Fruit fly (Drosophila melanogaster) whole organism, embryonic: Measurements from ENCODE around the gene sob.

Experiments used
- Antp ChIP-seq: fragments of 200-800 bp; sonication (Bioruptor generic); optimal IDR thresholded peaks from 3 replicates; lab custom pipeline; 2016; ENCODE audit warnings: missing biosample characterization, missing genetic modification characterization
- Atf6 ChIP-seq: fragments of 200-800 bp; sonication (Bioruptor generic); IDR thresholded peaks from 2 replicates; pipeline ENCODE4 v1.3.6; 2022; ENCODE audit warnings: missing biosample characterization, missing genetic modification characterization
- CG10267 ChIP-seq: fragments of 200-800 bp; sonication (Bioruptor generic); optimal IDR thresholded peaks from 2 replicates; lab custom pipeline; 2018; ENCODE audit warnings: missing biosample characterization, mild to moderate bottlenecking, missing genetic modification characterization, moderate library complexity
- CG11247 ChIP-seq: fragments of 200-800 bp; sonication (Bioruptor generic); IDR thresholded peaks from 2 replicates; pipeline ENCODE4 v1.3.6; 2022; ENCODE audit warnings: missing biosample characterization, missing genetic modification characterization
- CG11504 ChIP-seq: fragments of 200-800 bp; sonication (Bioruptor generic); optimal IDR thresholded peaks from 3 replicates; lab custom pipeline; 2019; ENCODE audit warnings: missing biosample characterization, mild to moderate bottlenecking, missing genetic modification characterization, moderate library complexity
- CG12155 ChIP-seq: fragments of 200-800 bp; sonication (Bioruptor generic); optimal IDR thresholded peaks from 3 replicates; lab custom pipeline; 2016; ENCODE audit warnings: missing biosample characterization, missing genetic modification characterization
- CG13894 ChIP-seq: fragments of 200-800 bp; sonication (Bioruptor generic); optimal IDR thresholded peaks from 3 replicates; lab custom pipeline; 2018; ENCODE audit warnings: missing biosample characterization, mild to moderate bottlenecking, missing genetic modification characterization, moderate library complexity
- CG14441 ChIP-seq: fragments of 200-800 bp; sonication (Bioruptor generic); IDR thresholded peaks from 2 replicates; pipeline ENCODE4 v1.3.6; 2022; ENCODE audit warnings: missing biosample characterization, missing genetic modification characterization
- CG15269 ChIP-seq: fragments of 200-800 bp; sonication (Bioruptor generic); optimal IDR thresholded peaks from 2 replicates; lab custom pipeline; 2018; ENCODE audit warnings: missing biosample characterization, mild to moderate bottlenecking, missing genetic modification characterization, moderate library complexity
- CG1832 ChIP-seq: fragments of 200-800 bp; sonication (Bioruptor generic); optimal IDR thresholded peaks from 2 replicates; lab custom pipeline; 2017; ENCODE audit warnings: missing biosample characterization, mild to moderate bottlenecking, missing genetic modification characterization, inconsistent platforms
- CG2120 ChIP-seq: fragments of 200-800 bp; sonication (Bioruptor generic); optimal IDR thresholded peaks from 3 replicates; lab custom pipeline; 2016; ENCODE audit warnings: missing biosample characterization, missing genetic modification characterization
- CG2678 ChIP-seq: fragments of 200-800 bp; sonication (Bioruptor generic); optimal IDR thresholded peaks from 3 replicates; lab custom pipeline; 2019; ENCODE audit warnings: missing biosample characterization, mild to moderate bottlenecking, missing genetic modification characterization, moderate library complexity
- CG3163 ChIP-seq: fragments of 200-800 bp; sonication (Bioruptor generic); optimal IDR thresholded peaks from 3 replicates; lab custom pipeline; 2016; ENCODE audit warnings: missing biosample characterization, missing genetic modification characterization
- CG34422 ChIP-seq: fragments of 200-800 bp; sonication (Bioruptor generic); IDR thresholded peaks from 3 replicates; pipeline ENCODE4 v1.3.6; 2022; ENCODE audit warnings: missing biosample characterization, missing genetic modification characterization
- CG4328 ChIP-seq: fragments of 200-800 bp; sonication (Bioruptor generic); optimal IDR thresholded peaks from 3 replicates; lab custom pipeline; 2017; ENCODE audit warnings: missing biosample characterization, missing genetic modification reagents, missing genetic modification characterization
- CG4404 ChIP-seq: fragments of 200-800 bp; sonication (Bioruptor generic); IDR thresholded peaks from 2 replicates; pipeline ENCODE4 v1.3.6; 2022; ENCODE audit warnings: missing biosample characterization, missing genetic modification characterization
- CG4424 ChIP-seq: fragments of 200-800 bp; sonication (Bioruptor generic); optimal IDR thresholded peaks from 3 replicates; lab custom pipeline; 2016; ENCODE audit warnings: missing biosample characterization, missing genetic modification characterization
- CG6683 ChIP-seq: fragments of 200-800 bp; sonication (Bioruptor generic); optimal IDR thresholded peaks from 2 replicates; lab custom pipeline; 2017; ENCODE audit warnings: missing biosample characterization, mild to moderate bottlenecking, missing genetic modification characterization, missing genetic modification reagents
- CG7786 ChIP-seq: fragments of 200-800 bp; sonication (Bioruptor generic); optimal IDR thresholded peaks from 2 replicates; lab custom pipeline; 2016; ENCODE audit warnings: missing biosample characterization, missing genetic modification characterization
- CG9215 ChIP-seq: fragments of 200-800 bp; sonication (Bioruptor generic); IDR thresholded peaks from 2 replicates; pipeline ENCODE4 v1.3.6; 2022; ENCODE audit warnings: missing biosample characterization, missing genetic modification characterization
- CoRest ChIP-seq: fragments of 200-800 bp; sonication (Bioruptor generic); optimal IDR thresholded peaks from 3 replicates; lab custom pipeline; 2018; ENCODE audit warnings: missing biosample characterization, mild to moderate bottlenecking, missing genetic modification characterization, moderate library complexity
- Dbx ChIP-seq: fragments of 200-800 bp; sonication (Bioruptor generic); IDR thresholded peaks from 3 replicates; pipeline ENCODE4 v1.3.6; 2022; ENCODE audit warnings: missing biosample characterization, missing genetic modification characterization
- Drgx ChIP-seq: fragments of 200-800 bp; sonication (Bioruptor generic); IDR thresholded peaks from 2 replicates; pipeline ENCODE4 v1.3.6; 2022; ENCODE audit warnings: missing biosample characterization, missing genetic modification characterization
- Fer3 ChIP-seq: fragments of 200-800 bp; sonication (Bioruptor generic); optimal IDR thresholded peaks from 2 replicates; lab custom pipeline; 2018; ENCODE audit warnings: missing biosample characterization, mild to moderate bottlenecking, missing genetic modification characterization, moderate library complexity
- GATAe ChIP-seq: fragments of 200-800 bp; sonication (Bioruptor generic); conservative IDR thresholded peaks from 2 replicates; pipeline ENCODE4 v1.3.6; 2022; ENCODE audit warnings: missing biosample characterization, missing genetic modification characterization
- Hmx ChIP-seq: fragments of 200-800 bp; sonication (Bioruptor generic); optimal IDR thresholded peaks from 2 replicates; lab custom pipeline; 2016; ENCODE audit warnings: missing biosample characterization, missing genetic modification characterization
- Hr51 ChIP-seq, 2 experiments: fragments of 200-800 bp; sonication (Bioruptor generic); optimal IDR thresholded peaks; 2 replicates in 1 of 2; 3 replicates in 1 of 2; lab custom pipeline; 2016 to 2018; ENCODE audit warnings: missing biosample characterization in 2 of 2, missing genetic modification characterization in 2 of 2, mild to moderate bottlenecking in 1 of 2, moderate library complexity in 1 of 2
- MBD-R2 ChIP-seq: fragments of 200-800 bp; sonication (Bioruptor generic); IDR thresholded peaks from 2 replicates; pipeline ENCODE4 v1.3.6; 2022; ENCODE audit warnings: missing biosample characterization, missing genetic modification characterization
- Meics ChIP-seq: fragments of 200-800 bp; sonication (Bioruptor generic); optimal IDR thresholded peaks from 2 replicates; lab custom pipeline; 2017; ENCODE audit warnings: missing biosample characterization, mild to moderate bottlenecking, missing genetic modification characterization
- Opbp ChIP-seq: fragments of 200-800 bp; sonication (Bioruptor generic); IDR thresholded peaks from 3 replicates; pipeline ENCODE4 v1.3.6; 2022; ENCODE audit warnings: missing biosample characterization, missing genetic modification characterization; ENCODE audit not compliant: partially characterized antibody
- PHDP ChIP-seq: fragments of 200-800 bp; sonication (Bioruptor generic); optimal IDR thresholded peaks from 3 replicates; lab custom pipeline; 2018; ENCODE audit warnings: missing biosample characterization, mild to moderate bottlenecking, missing genetic modification characterization, moderate library complexity
- Rfx ChIP-seq: fragments of 200-800 bp; sonication (Bioruptor generic); IDR thresholded peaks from 2 replicates; pipeline ENCODE4 v1.3.6; 2022; ENCODE audit warnings: missing biosample characterization, missing genetic modification characterization
- Tbp ChIP-seq: fragments of >200 bp; optimal IDR thresholded peaks from 2 replicates; lab custom pipeline; 2018; ENCODE audit warnings: missing biosample characterization, missing genetic modification characterization
- ara ChIP-seq: fragments of 200-800 bp; sonication (Bioruptor generic); IDR thresholded peaks from 2 replicates; pipeline ENCODE4 v1.3.6; 2022; ENCODE audit warnings: missing biosample characterization, missing genetic modification characterization
- dan ChIP-seq: fragments of 200-800 bp; sonication (Bioruptor generic); IDR thresholded peaks from 2 replicates; pipeline ENCODE4 v1.3.6; 2022; ENCODE audit warnings: missing biosample characterization, missing genetic modification characterization
- dmrt11E ChIP-seq: fragments of 200-800 bp; sonication (Bioruptor generic); optimal IDR thresholded peaks from 3 replicates; lab custom pipeline; 2018; ENCODE audit warnings: missing biosample characterization, mild to moderate bottlenecking, missing genetic modification characterization, moderate library complexity
- en ChIP-seq: fragments of 200-800 bp; sonication (Bioruptor generic); optimal IDR thresholded peaks from 2 replicates; lab custom pipeline; 2016; ENCODE audit warnings: missing biosample characterization, missing genetic modification characterization
- gem ChIP-seq: fragments of 200-800 bp; sonication (Bioruptor generic); optimal IDR thresholded peaks from 2 replicates; lab custom pipeline; 2019; ENCODE audit warnings: missing biosample characterization, mild to moderate bottlenecking, missing genetic modification characterization, moderate library complexity
- lbe ChIP-seq: fragments of 200-800 bp; sonication (Bioruptor generic); optimal IDR thresholded peaks from 2 replicates; lab custom pipeline; 2016; ENCODE audit warnings: missing biosample characterization, mild to moderate bottlenecking, missing genetic modification characterization
- lmd ChIP-seq: fragments of 200-800 bp; sonication (Bioruptor generic); IDR thresholded peaks from 2 replicates; pipeline ENCODE4 v1.3.6; 2022; ENCODE audit warnings: missing biosample characterization, missing genetic modification characterization
- odd ChIP-seq: fragments of 200-800 bp; sonication (Bioruptor generic); optimal IDR thresholded peaks from 2 replicates; lab custom pipeline; 2017; ENCODE audit warnings: missing biosample characterization, mild to moderate bottlenecking, missing genetic modification characterization
- pan ChIP-seq, 4 experiments: fragments of >200 bp in 3 of 4; fragments of 200-800 bp in 1 of 4; sonication (Bioruptor generic) in 1 of 4; optimal IDR thresholded peaks in 3 of 4; IDR thresholded peaks in 1 of 4; 2 replicates each; pipeline versions ENCODE4 v1.3.6 to Lab custom; 2017 to 2022; ENCODE audit warnings: missing biosample characterization in 2 of 4, missing genetic modification characterization in 2 of 4, mixed read lengths in 1 of 4
- ranshi ChIP-seq: fragments of 200-800 bp; sonication (Bioruptor generic); IDR thresholded peaks from 2 replicates; pipeline ENCODE4 v1.3.6; 2022; ENCODE audit warnings: missing biosample characterization, missing genetic modification characterization
- scrt ChIP-seq: fragments of 200-800 bp; sonication (Bioruptor generic); optimal IDR thresholded peaks from 2 replicates; lab custom pipeline; 2018; ENCODE audit warnings: missing biosample characterization, mild to moderate bottlenecking, missing genetic modification characterization, moderate library complexity
- seq ChIP-seq: fragments of 200-800 bp; sonication (Bioruptor generic); IDR thresholded peaks from 2 replicates; pipeline ENCODE4 v1.3.6; 2022; ENCODE audit warnings: missing biosample characterization, missing genetic modification characterization
- toy ChIP-seq: fragments of 200-800 bp; sonication (Bioruptor generic); IDR thresholded peaks from 2 replicates; pipeline ENCODE4 v1.3.6; 2022; ENCODE audit warnings: missing biosample characterization, missing genetic modification characterization
- trem ChIP-seq: fragments of 200-800 bp; optimal IDR thresholded peaks from 3 replicates; lab custom pipeline; 2019; ENCODE audit warnings: missing biosample characterization, mild to moderate bottlenecking, missing genetic modification characterization, moderate library complexity
- tup ChIP-seq: fragments of 200-800 bp; sonication (Bioruptor generic); optimal IDR thresholded peaks from 2 replicates; lab custom pipeline; 2016; ENCODE audit warnings: missing biosample characterization, mild to moderate bottlenecking, missing genetic modification characterization, moderate library complexity
- vfl ChIP-seq: fragments of 200-800 bp; sonication (Bioruptor generic); optimal IDR thresholded peaks from 2 replicates; lab custom pipeline; 2016; ENCODE audit warnings: missing biosample characterization, missing genetic modification characterization
- zfh1 ChIP-seq: fragments of 200-800 bp; sonication (Bioruptor generic); IDR thresholded peaks from 3 replicates; pipeline ENCODE4 v1.3.6; 2022; ENCODE audit warnings: missing biosample characterization, missing genetic modification characterization

Gene sob

DNA sequence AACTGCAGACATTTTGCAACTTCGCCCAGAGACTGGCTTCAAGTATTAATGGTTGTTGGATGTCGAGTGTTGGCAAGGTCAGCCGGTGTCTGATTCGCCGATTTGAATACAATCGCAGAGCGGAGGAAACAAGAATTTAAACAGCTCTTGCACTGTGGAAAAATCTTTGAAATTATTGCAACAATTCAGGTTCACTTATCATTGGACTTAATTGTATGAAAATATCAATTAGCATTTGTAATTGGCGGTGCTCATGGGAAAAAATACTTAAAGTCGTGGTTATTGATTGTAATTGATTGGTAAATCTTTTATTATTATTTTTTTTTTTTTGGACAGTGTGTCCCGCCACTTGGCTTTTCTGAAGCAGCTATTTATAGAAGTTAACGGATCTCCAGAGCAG is 48.9 kb upstream of the sob start (continued):
- TF ChIP-seq CG1832 (GFP tag; lab: Kevin White, UChicago): no peak
- TF ChIP-seq odd (GFP tag; lab: Kevin White, UChicago): peak; percentile 38
- peak; percentile 23 for TF ChIP-seq CG12155 (GFP tag; lab: Kevin White, UChicago)
- TF ChIP-seq Atf6 (GFP tag; lab: Robert Waterston, UW): peak; percentile 80
- peak; percentile 61; the same call in 1 of the 2 replicates for TF ChIP-seq lmd (GFP tag; lab: Robert Waterston, UW)
- no peak for TF ChIP-seq CG11504 (tag; lab: Kevin White, UChicago)
- peak; percentile 25 for TF ChIP-seq scrt (GFP tag; lab: Kevin White, UChicago)
- TF ChIP-seq lbe (GFP tag; lab: Kevin White, UChicago): peak; percentile 45
- peak; percentile 45; the same call in 1 of the 3 replicates for TF ChIP-seq zfh1 (GFP tag; lab: Robert Waterston, UW)
- TF ChIP-seq CG9215 (GFP tag; lab: Robert Waterston, UW): peak; percentile 66
- peak; percentile 39 for TF ChIP-seq CG15269 (tag; lab: Kevin White, UChicago)
- TF ChIP-seq CG13894: no peak
- TF ChIP-seq en (GFP tag; lab: Kevin White, UChicago): no peak
- no peak for TF ChIP-seq trem
- TF ChIP-seq ara (GFP tag; lab: Robert Waterston, UW): 0 out of 2 replicates have a peak, but pooled peaks have one; percentile 27
- peak; percentile 49 for TF ChIP-seq CG14441 (GFP tag; lab: Robert Waterston, UW)
- TF ChIP-seq Opbp (GFP tag; lab: Robert Waterston, UW): no peak
- no peak for TF ChIP-seq Hmx (GFP tag; lab: Kevin White, UChicago)
- TF ChIP-seq MBD-R2: peak; percentile 29; the same call in 1 of the 2 replicates
- TF ChIP-seq PHDP: peak; percentile 34
- peak; percentile 75 for TF ChIP-seq CG2120
- peak; percentile 55; the same call in 1 of the 3 replicates for TF ChIP-seq Dbx
- TF ChIP-seq vfl: no peak
- TF ChIP-seq CG4328: no peak
- peak; percentile 25 for TF ChIP-seq CoRest (tag; lab: Kevin White, UChicago)
- TF ChIP-seq Antp (GFP tag; lab: Kevin White, UChicago): no peak
- peak; percentile 50 for TF ChIP-seq CG2678 (tag; lab: Kevin White, UChicago)
- TF ChIP-seq tup (GFP tag; lab: Kevin White, UChicago): no peak
- peak; percentile 43; the same call in 1 of the 3 replicates for TF ChIP-seq CG34422 (GFP tag; lab: Robert Waterston, UW)
- TF ChIP-seq Hr51 (GFP tag; optimal IDR thresholded peaks at IDR 0.05; lab: Kevin White, UChicago): peak in 1 of 2 experiments; percentile 11
- TF ChIP-seq GATAe (GFP tag; lab: Robert Waterston, UW): no peak
- peak; percentile 43 for TF ChIP-seq Fer3 (tag; lab: Kevin White, UChicago)
- TF ChIP-seq CG10267: peak; percentile 1
- TF ChIP-seq CG6683 (GFP tag; lab: Kevin White, UChicago): no peak
- no peak for TF ChIP-seq CG3163 (GFP tag; lab: Kevin White, UChicago)
- TF ChIP-seq ranshi (GFP tag; lab: Robert Waterston, UW): peak; percentile 46; the same call in 1 of the 2 replicates
- TF ChIP-seq toy (GFP tag; lab: Robert Waterston, UW): peak; percentile 17; the same call in 1 of the 2 replicates
- TF ChIP-seq Tbp (GFP tag; lab: Kevin White, UChicago): no peak
- no peak for TF ChIP-seq pan (optimal IDR thresholded peaks at IDR 0.05; lab: Kevin White, UChicago)
- peak in 1 of 2 experiments; percentile 9 for TF ChIP-seq pan (GFP tag; optimal IDR thresholded peaks at IDR 0.05 in 1 of 2, IDR thresholded peaks at IDR 0.05 in 1 of 2)
- peak; percentile 63 for TF ChIP-seq gem (tag; lab: Kevin White, UChicago)
- TF ChIP-seq CG4424 (GFP tag; lab: Kevin White, UChicago): peak; percentile 26
- TF ChIP-seq dan (GFP tag; lab: Robert Waterston, UW): no peak
- 0 out of 2 replicates have a peak, but pooled peaks have one; percentile 35 for TF ChIP-seq seq (GFP tag; lab: Robert Waterston, UW)
- TF ChIP-seq CG11247 (GFP tag; lab: Robert Waterston, UW): peak; percentile 40; the same call in 1 of the 2 replicates
- peak; percentile 61 for TF ChIP-seq Meics (GFP tag; lab: Kevin White, UChicago)
- TF ChIP-seq CG4404 (GFP tag; lab: Robert Waterston, UW): 0 out of 2 replicates have a peak, but pooled peaks have one; percentile 19
- no peak for TF ChIP-seq dmrt11E
- peak; percentile 12 for TF ChIP-seq CG7786
- TF ChIP-seq Rfx (GFP tag; lab: Robert Waterston, UW): peak; percentile 82
- TF ChIP-seq Drgx (GFP tag; lab: Robert Waterston, UW): peak; percentile 79
